Worm (Caenorhabditis elegans): ENCODE measurements around the gene F43H9.4.

ce11 chrV:7995878-7996277 lies 30.6 kb upstream of the F43H9.4 start, which contains the start of gene Y97E10AR.2:
- TF ChIP-seq ztf-29 (GFP tag; IDR thresholded peaks at IDR 0.05) (no peak), ref-1 (GFP tag; conservative IDR thresholded peaks at IDR 0.05) (no peak), cog-1 (tag; optimal IDR thresholded peaks at IDR 0.05) (no peak), T22C8.4 (GFP tag; IDR thresholded peaks at IDR 0.05) (no peak), klf-2 (GFP tag; conservative IDR thresholded peaks at IDR 0.05) (no peak), tab-1 (GFP tag; IDR thresholded peaks at IDR 0.05) (no peak), flt-1 (GFP tag; IDR thresholded peaks at IDR 0.05) (no peak), ztf-23 (GFP tag; IDR thresholded peaks at IDR 0.05) (no peak)
